Fruit fly (Drosophila melanogaster): ENCODE results near the gene Arp5.

The Arp5 gene

DNA sequence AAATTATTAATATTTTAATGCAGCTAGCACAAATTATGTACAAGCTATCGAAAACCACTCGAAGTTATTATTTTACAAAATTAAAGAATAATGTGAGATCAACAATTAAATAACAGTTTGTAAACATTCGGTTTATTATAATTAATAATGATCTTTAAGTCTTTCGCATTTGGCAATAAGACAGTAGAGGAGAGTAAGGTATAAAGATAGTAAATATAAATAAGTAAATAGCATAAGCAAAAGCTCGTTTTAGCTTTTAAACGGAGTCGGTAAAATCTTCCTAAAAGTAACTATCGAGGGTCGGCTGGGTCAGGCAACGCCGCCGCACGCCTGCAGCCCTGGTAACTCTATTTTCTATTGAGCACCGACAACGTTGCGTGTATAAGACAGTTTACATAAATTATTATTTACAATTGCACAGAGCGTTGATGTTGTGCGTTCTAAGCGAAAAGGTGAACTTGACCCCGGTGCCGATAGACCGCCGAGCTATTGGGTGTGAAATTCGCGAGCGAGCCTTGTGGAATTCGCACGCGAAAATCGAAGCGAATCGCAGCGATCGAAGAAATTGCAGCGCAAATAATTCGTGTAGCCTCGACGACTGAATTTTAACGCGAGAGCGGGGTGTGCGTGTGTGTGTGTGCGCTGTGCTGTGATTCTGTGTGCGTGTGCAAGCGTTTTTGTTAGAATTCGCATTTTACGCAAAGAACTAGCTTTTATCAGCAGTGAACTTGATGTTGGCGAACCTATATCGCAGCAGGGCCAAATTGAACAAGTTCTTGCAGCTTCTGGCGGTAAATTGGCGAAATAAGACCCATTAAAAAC is 17.7 kb upstream of the Arp5 start, which contains the start of gene wrd (continued):
- no peak for TF ChIP-seq inv (GFP tag; IDR thresholded peaks at IDR 0.05; ENCODE audit: partially characterized antibody)
- TF ChIP-seq B-H1 (GFP tag; IDR thresholded peaks at IDR 0.05), result no peak
- TF ChIP-seq CG6683 (GFP tag; optimal IDR thresholded peaks at IDR 0.05), result no peak
- no peak for TF ChIP-seq danr (GFP tag; IDR thresholded peaks at IDR 0.05)
- TF ChIP-seq CG12299 (tag; optimal IDR thresholded peaks at IDR 0.05), result no peak
- TF ChIP-seq Poxn (GFP tag; IDR thresholded peaks at IDR 0.05), result no peak
- TF ChIP-seq stwl (tag; optimal IDR thresholded peaks at IDR 0.05), result peak; percentile 15
- no peak for TF ChIP-seq Asciz (GFP tag; optimal IDR thresholded peaks at IDR 0.05)
- no peak for TF ChIP-seq tx (GFP tag; optimal IDR thresholded peaks at IDR 0.05)
- peak; percentile 33 for TF ChIP-seq grau (tag; optimal IDR thresholded peaks at IDR 0.05)
- TF ChIP-seq CG18764 (GFP tag; optimal IDR thresholded peaks at IDR 0.05), result no peak
- no peak for TF ChIP-seq Jarid2 (GFP tag; optimal IDR thresholded peaks at IDR 0.05)
- TF ChIP-seq chinmo (GFP tag; IDR thresholded peaks at IDR 0.05; ENCODE audit: partially characterized antibody), result peak; percentile 82; the same call in 3 of the 4 replicates
- TF ChIP-seq Mrtf (GFP tag; IDR thresholded peaks at IDR 0.05), result no peak
- TF ChIP-seq en (GFP tag; optimal IDR thresholded peaks at IDR 0.05), result no peak
- no peak for TF ChIP-seq vfl (GFP tag; optimal IDR thresholded peaks at IDR 0.05)
- peak; percentile 82 for TF ChIP-seq Med (GFP tag)
- no peak for TF ChIP-seq CG4854 (GFP tag; optimal IDR thresholded peaks at IDR 0.05)
- no peak for TF ChIP-seq slou (GFP tag; optimal IDR thresholded peaks at IDR 0.05)
- TF ChIP-seq ash1 (GFP tag; optimal IDR thresholded peaks at IDR 0.05), result no peak
- no peak for TF ChIP-seq CG4360 (GFP tag; IDR thresholded peaks at IDR 0.05)
- no peak for TF ChIP-seq GATAe (GFP tag; conservative IDR thresholded peaks at IDR 0.05)
- TF ChIP-seq NC2β (GFP tag; optimal IDR thresholded peaks at IDR 0.05), result no peak
- TF ChIP-seq NC2α (GFP tag; optimal IDR thresholded peaks at IDR 0.05), result no peak
- no peak; the same call in none of the 2 replicates for TF ChIP-seq vvl (GFP tag; IDR thresholded peaks at IDR 0.05)
- TF ChIP-seq BEAF-32 (GFP tag; optimal IDR thresholded peaks at IDR 0.05), result peak; percentile 53
- no peak for TF ChIP-seq nerfin-2 (GFP tag; IDR thresholded peaks at IDR 0.05; ENCODE audit: partially characterized antibody)
- no peak for TF ChIP-seq CG33213 (GFP tag; optimal IDR thresholded peaks at IDR 0.05)
- no peak for TF ChIP-seq chif (GFP tag; optimal IDR thresholded peaks at IDR 0.05)
- no peak for TF ChIP-seq Doc2 (GFP tag; IDR thresholded peaks at IDR 0.05)
- TF ChIP-seq CG10366 (GFP tag; IDR thresholded peaks at IDR 0.05), result no peak
- no peak for TF ChIP-seq p53 (GFP tag; optimal IDR thresholded peaks at IDR 0.05)
- TF ChIP-seq CG17385 (GFP tag; optimal IDR thresholded peaks at IDR 0.05), result peak; percentile 22
- TF ChIP-seq CG14710 (tag; optimal IDR thresholded peaks at IDR 0.05), result peak; percentile 33
- no peak for TF ChIP-seq Lim3 (GFP tag; IDR thresholded peaks at IDR 0.05)
- no peak for TF ChIP-seq CG16779 (GFP tag; IDR thresholded peaks at IDR 0.05)
- no peak for TF ChIP-seq CG31224 (GFP tag; IDR thresholded peaks at IDR 0.05)
- 0 out of 2 replicates have a peak, but pooled peaks have one; percentile 11 for TF ChIP-seq CG14014 (GFP tag; IDR thresholded peaks at IDR 0.05)
- TF ChIP-seq CG9797 (GFP tag; optimal IDR thresholded peaks at IDR 0.05), result no peak
- no peak for TF ChIP-seq tna (GFP tag; IDR thresholded peaks at IDR 0.05; ENCODE audit: partially characterized antibody)
- no peak for TF ChIP-seq hb (GFP tag; IDR thresholded peaks at IDR 0.05; ENCODE audit: partially characterized antibody)
- no peak for TF ChIP-seq repo (GFP tag; optimal IDR thresholded peaks at IDR 0.05)
- TF ChIP-seq CG34376 (GFP tag; optimal IDR thresholded peaks at IDR 0.05), result peak; percentile 23
- no peak for TF ChIP-seq bowl (GFP tag; IDR thresholded peaks at IDR 0.05)
- no peak for TF ChIP-seq Ravus (GFP tag; IDR thresholded peaks at IDR 0.05)
- TF ChIP-seq CG6854 (GFP tag; optimal IDR thresholded peaks at IDR 0.05), result no peak
- TF ChIP-seq ewg (GFP tag; optimal IDR thresholded peaks at IDR 0.05), result no peak
- no peak for TF ChIP-seq Hr39 (optimal IDR thresholded peaks at IDR 0.05)
- TF ChIP-seq CG14667 (GFP tag; IDR thresholded peaks at IDR 0.05), result no peak
- no peak for TF ChIP-seq fu2 (GFP tag; optimal IDR thresholded peaks at IDR 0.05)
